Worm (Caenorhabditis elegans) whole organism, young adult: ENCODE data around the gene pck-3.

Experiments used
- B0035.1 ChIP-seq: sonication (generic microtip); optimal IDR thresholded peaks from 2 replicates; lab custom pipeline; 2016; ENCODE audit warnings: missing genetic modification characterization, mild to moderate bottlenecking, missing compliant biosample characterization, missing genotype, missing genetic modification reagents
- B0261.1 ChIP-seq: sonication (generic microtip); optimal IDR thresholded peaks from 2 replicates; lab custom pipeline; 2016; ENCODE audit warnings: mild to moderate bottlenecking, missing genetic modification characterization, moderate library complexity, missing compliant biosample characterization
- C06A6.2 ChIP-seq: fragments of 200-800 bp; sonication (Bioruptor generic); conservative IDR thresholded peaks from 2 replicates; pipeline ENCODE4 v1.3.6; 2022; ENCODE audit warnings: missing genetic modification characterization, missing compliant biosample characterization
- F22D6.2 ChIP-seq: sonication (generic microtip); optimal IDR thresholded peaks from 2 replicates; lab custom pipeline; 2016; ENCODE audit warnings: mild to moderate bottlenecking, missing genetic modification characterization, missing compliant biosample characterization
- K11D2.4 ChIP-seq: fragments of 200-800 bp; sonication (Bioruptor generic); IDR thresholded peaks from 2 replicates; pipeline ENCODE4 v1.3.6; 2022; ENCODE audit warnings: missing genetic modification reagents, missing genetic modification characterization, missing compliant biosample characterization
- T26A5.8 ChIP-seq: sonication (generic microtip); optimal IDR thresholded peaks from 2 replicates; lab custom pipeline; 2016; ENCODE audit warnings: missing genetic modification characterization, missing compliant biosample characterization
- Y53G8AR.9 ChIP-seq: fragments of 200-800 bp; sonication (Bioruptor generic); conservative IDR thresholded peaks from 2 replicates; pipeline ENCODE4 v1.3.6; 2022; ENCODE audit warnings: missing genetic modification reagents, missing genetic modification characterization, missing compliant biosample characterization
- Y67H2A.10 ChIP-seq: fragments of 200-800 bp; sonication (Bioruptor generic); conservative IDR thresholded peaks from 2 replicates; pipeline ENCODE4 v1.3.6; 2022; ENCODE audit warnings: missing genetic modification reagents, missing genetic modification characterization, missing compliant biosample characterization
- aptf-3 ChIP-seq: fragments of 200-800 bp; sonication (Bioruptor generic); IDR thresholded peaks from 2 replicates; pipeline ENCODE4 v1.3.6; 2022; ENCODE audit warnings: missing genetic modification characterization, missing compliant biosample characterization
- attf-3 ChIP-seq: fragments of 200-800 bp; sonication (Bioruptor generic); conservative IDR thresholded peaks from 2 replicates; pipeline ENCODE4 v1.3.6; 2022; ENCODE audit warnings: missing genetic modification reagents, missing genetic modification characterization, missing compliant biosample characterization
- attf-6 ChIP-seq: fragments of 200-800 bp; sonication (Bioruptor generic); IDR thresholded peaks from 2 replicates; pipeline ENCODE4 v1.3.6; 2022; ENCODE audit warnings: missing genetic modification reagents, missing genetic modification characterization, missing compliant biosample characterization
- ccch-3 ChIP-seq: fragments of 200-800 bp; sonication (Bioruptor generic); optimal IDR thresholded peaks from 2 replicates; lab custom pipeline; 2018; ENCODE audit warnings: mild to moderate bottlenecking, missing genetic modification characterization, missing compliant biosample characterization
- ceh-40 ChIP-seq: fragments of 200-800 bp; sonication (Bioruptor generic); IDR thresholded peaks from 2 replicates; pipeline ENCODE4 v1.3.6; 2022; ENCODE audit warnings: missing genetic modification characterization, missing compliant biosample characterization
- ceh-79 ChIP-seq: sonication (generic microtip); optimal IDR thresholded peaks from 2 replicates; lab custom pipeline; 2017; ENCODE audit warnings: mild to moderate bottlenecking, missing genetic modification characterization, missing compliant biosample characterization
- ceh-91 ChIP-seq: fragments of 200-800 bp; sonication (Bioruptor generic); IDR thresholded peaks from 2 replicates; pipeline ENCODE4 v1.3.6; 2022; ENCODE audit warnings: missing genetic modification reagents, missing genetic modification characterization, missing compliant biosample characterization
- dpff-1 ChIP-seq: sonication (generic microtip); optimal IDR thresholded peaks from 2 replicates; lab custom pipeline; 2017; ENCODE audit warnings: mild to moderate bottlenecking, missing genetic modification characterization, missing compliant biosample characterization
- egl-18 ChIP-seq: fragments of 200-800 bp; sonication (Bioruptor generic); IDR thresholded peaks from 2 replicates; pipeline ENCODE4 v1.3.6; 2022; ENCODE audit warnings: missing genetic modification reagents, missing genetic modification characterization, missing compliant biosample characterization
- egl-44 ChIP-seq: fragments of 200-800 bp; sonication (Bioruptor generic); IDR thresholded peaks from 2 replicates; pipeline ENCODE4 v1.3.6; 2022; ENCODE audit warnings: missing genetic modification reagents, missing genetic modification characterization, missing compliant biosample characterization
- egrh-3 ChIP-seq: fragments of 200-800 bp; sonication (Bioruptor generic); IDR thresholded peaks from 2 replicates; pipeline ENCODE4 v1.3.6; 2022; ENCODE audit warnings: missing genetic modification reagents, missing genetic modification characterization, missing compliant biosample characterization
- hmg-1.2 ChIP-seq: fragments of 200-800 bp; sonication (Bioruptor generic); IDR thresholded peaks from 2 replicates; pipeline ENCODE4 v1.3.6; 2022; ENCODE audit warnings: missing genetic modification reagents, missing genetic modification characterization, missing compliant biosample characterization
- hmg-20 ChIP-seq: fragments of 200-800 bp; sonication (Bioruptor generic); IDR thresholded peaks from 2 replicates; pipeline ENCODE4 v1.3.6; 2022; ENCODE audit warnings: missing genetic modification reagents, missing genetic modification characterization, missing compliant biosample characterization
- hrde-1 ChIP-seq: sonication (generic microtip); optimal IDR thresholded peaks from 2 replicates; lab custom pipeline; 2016; ENCODE audit warnings: missing genetic modification characterization, mild to moderate bottlenecking, missing compliant biosample characterization, moderate library complexity, missing genotype, missing genetic modification reagents, borderline replicate concordance
- lag-1 ChIP-seq: fragments of 200-800 bp; sonication (Bioruptor generic); IDR thresholded peaks from 2 replicates; pipeline ENCODE4 v1.3.6; 2022; ENCODE audit warnings: missing genetic modification reagents, missing genetic modification characterization, missing compliant biosample characterization
- let-526 ChIP-seq: fragments of 200-800 bp; sonication (Bioruptor generic); IDR thresholded peaks from 2 replicates; pipeline ENCODE4 v1.3.6; 2022; ENCODE audit warnings: missing genetic modification reagents, missing genetic modification characterization, missing compliant biosample characterization
- lin-40 ChIP-seq: sonication (generic microtip); optimal IDR thresholded peaks from 2 replicates; lab custom pipeline; 2016; ENCODE audit warnings: missing genetic modification characterization, mild to moderate bottlenecking, missing compliant biosample characterization, missing genotype, missing genetic modification reagents
- lsl-1 ChIP-seq: fragments of 200-800 bp; sonication (Bioruptor generic); optimal IDR thresholded peaks from 2 replicates; lab custom pipeline; 2018; ENCODE audit warnings: mild to moderate bottlenecking, missing genetic modification characterization, moderate library complexity, missing compliant biosample characterization
- nfya-2 ChIP-seq: fragments of 200-800 bp; sonication (Bioruptor generic); IDR thresholded peaks from 2 replicates; pipeline ENCODE4 v1.3.6; 2022; ENCODE audit warnings: missing genetic modification reagents, missing genetic modification characterization, missing compliant biosample characterization
- nhr-27 ChIP-seq: fragments of 200-800 bp; sonication (Bioruptor generic); optimal IDR thresholded peaks from 2 replicates; lab custom pipeline; 2018; ENCODE audit warnings: mild to moderate bottlenecking, missing genetic modification characterization, moderate library complexity, missing compliant biosample characterization
- nhr-90 ChIP-seq: sonication (generic microtip); optimal IDR thresholded peaks from 2 replicates; lab custom pipeline; 2016; ENCODE audit warnings: missing genotype, mild to moderate bottlenecking, missing genetic modification characterization, missing compliant biosample characterization
- snpc-1.3 ChIP-seq: sonication (generic microtip); optimal IDR thresholded peaks from 2 replicates; lab custom pipeline; 2017; ENCODE audit warnings: missing genetic modification characterization, mild to moderate bottlenecking, missing compliant biosample characterization, antibody characterized with exemption, moderate library complexity, missing genotype, missing genetic modification reagents; ENCODE audit not compliant: insufficient read depth
- snpc-4 ChIP-seq, 5 experiments: fragments of 150-350 bp in 1 of 5; sonication (generic microtip) in 4 of 5; optimal IDR thresholded peaks; 2 replicates each; lab custom pipeline; 2014 to 2018; ENCODE audit warnings: missing genetic modification characterization in 5 of 5, missing biosample characterization in 3 of 5, antibody characterized with exemption in 2 of 5, mild to moderate bottlenecking in 2 of 5, missing compliant biosample characterization in 2 of 5, missing genotype in 2 of 5, moderate library complexity in 2 of 5, missing genetic modification reagents in 1 of 5
- tbp1 ChIP-seq: fragments of 200-800 bp; sonication (Bioruptor generic); optimal IDR thresholded peaks from 2 replicates; lab custom pipeline; 2018; ENCODE audit warnings: mild to moderate bottlenecking, missing genetic modification characterization, missing compliant biosample characterization
- tlf-1 ChIP-seq: fragments of 200-800 bp; sonication (Bioruptor generic); optimal IDR thresholded peaks from 2 replicates; lab custom pipeline; 2018; ENCODE audit warnings: mild to moderate bottlenecking, missing genetic modification characterization, missing compliant biosample characterization
- unc-130 ChIP-seq: sonication (generic microtip); optimal IDR thresholded peaks from 2 replicates; lab custom pipeline; 2016; ENCODE audit warnings: missing genetic modification reagents, missing genetic modification characterization, missing compliant biosample characterization
- ztf-22 ChIP-seq: fragments of 200-800 bp; sonication (Bioruptor generic); optimal IDR thresholded peaks from 2 replicates; lab custom pipeline; 2018; ENCODE audit warnings: mild to moderate bottlenecking, missing genetic modification characterization, moderate library complexity, missing compliant biosample characterization

pck-3 gene

ce11 chrIV:5867189-5867588 is 29.3 kb upstream of the pck-3 start, which contains the start of gene C06E7.88:
TSS of gene C06E7.88 (minus strand) at chrIV:5867289.
- TF ChIP-seq egrh-3 (GFP tag; lab: Robert Waterston, UW), result no peak
- TF ChIP-seq C06A6.2 (GFP tag; lab: Robert Waterston, UW), result no peak
- TF ChIP-seq hrde-1 (tag; lab: Kevin White, UChicago), result no peak
- TF ChIP-seq lsl-1, result no peak
- no peak for TF ChIP-seq lin-40
- TF ChIP-seq egl-18, result no peak
- no peak for TF ChIP-seq tlf-1 (GFP tag; lab: Kevin White, UChicago)
- no peak for TF ChIP-seq ceh-79 (tag; lab: Kevin White, UChicago)
- TF ChIP-seq lag-1 (GFP tag; lab: Robert Waterston, UW), result no peak
- no peak for TF ChIP-seq snpc-4 (GFP tag; optimal IDR thresholded peaks at IDR 0.05; lab: Kevin White, UChicago)
- no peak for TF ChIP-seq snpc-4 (tag; optimal IDR thresholded peaks at IDR 0.05; lab: Kevin White, UChicago)
- no peak for TF ChIP-seq let-526
- TF ChIP-seq B0261.1 (tag; lab: Kevin White, UChicago), result no peak
- no peak for TF ChIP-seq ccch-3 (GFP tag; lab: Kevin White, UChicago)
- no peak for TF ChIP-seq dpff-1 (tag; lab: Kevin White, UChicago)
- no peak for TF ChIP-seq attf-6 (GFP tag; lab: Robert Waterston, UW)
- TF ChIP-seq hmg-1.2 (GFP tag; lab: Robert Waterston, UW), result no peak
- TF ChIP-seq Y67H2A.10 (GFP tag; lab: Robert Waterston, UW), result no peak
- TF ChIP-seq ceh-40 (GFP tag; lab: Robert Waterston, UW), result no peak
- TF ChIP-seq, all 124 proteins: peak for 0

- TF ChIP-seq nhr-90 (tag; lab: Kevin White, UChicago) (no peak), nfya-2 (GFP tag; lab: Robert Waterston, UW) (no peak), snpc-1.3 (tag; lab: Kevin White, UChicago) (no peak), Y53G8AR.9 (GFP tag; lab: Robert Waterston, UW) (no peak)
Observed at ce11 chrIV:5869354-5869753, 27.1 kb upstream of the pck-3 start.

ce11 chrIV:5870072-5870471 is 26.4 kb upstream of the pck-3 start, which contains the start of gene srv-17:
TSS of gene srv-17 (minus strand) at chrIV:5870172.
- no peak for TF ChIP-seq nhr-27 (tag; lab: Kevin White, UChicago)
- TF ChIP-seq egl-44 (GFP tag; lab: Robert Waterston, UW), result no peak
- no peak for TF ChIP-seq lag-1 (GFP tag; lab: Robert Waterston, UW)
- TF ChIP-seq aptf-3, result no peak
- no peak for TF ChIP-seq T26A5.8 (tag; lab: Kevin White, UChicago)

- no peak for TF ChIP-seq K11D2.4 (GFP tag; lab: Robert Waterston, UW)
- no peak for TF ChIP-seq B0035.1 (tag; lab: Kevin White, UChicago)
- no peak for TF ChIP-seq tbp1 (GFP tag; lab: Kevin White, UChicago)
- TF ChIP-seq attf-3 (GFP tag; lab: Robert Waterston, UW), result no peak
- TF ChIP-seq ceh-91, result no peak
- no peak for TF ChIP-seq ztf-22 (GFP tag; lab: Kevin White, UChicago)
- TF ChIP-seq hrde-1 (tag; lab: Kevin White, UChicago), result no peak
- no peak for TF ChIP-seq lag-1 (GFP tag; lab: Robert Waterston, UW)
- no peak for TF ChIP-seq hmg-20 (GFP tag; lab: Robert Waterston, UW)
- TF ChIP-seq unc-130 (GFP tag; lab: Kevin White, UChicago), result no peak
- no peak for TF ChIP-seq F22D6.2
Observed at ce11 chrIV:5873825-5874224, 22.6 kb upstream of the pck-3 start, which contains the start of gene srv-19. TSS of gene srv-19 (minus strand) at chrIV:5873925.
